Worm (Caenorhabditis elegans) whole organism, L2 larva: ENCODE results near the gene R07E5.19.

Experiments used
- C34F6.9 ChIP-seq: fragments of 150-350 bp; optimal IDR thresholded peaks from 2 replicates; lab custom pipeline; 2014; ENCODE audit warnings: missing biosample characterization, missing genetic modification characterization
- F13H6.1 ChIP-seq: sonication (generic microtip); optimal IDR thresholded peaks from 2 replicates; lab custom pipeline; 2016; ENCODE audit warnings: missing genetic modification characterization, missing compliant biosample characterization
- R02D3.7 ChIP-seq: fragments of 150-350 bp; optimal IDR thresholded peaks from 2 replicates; lab custom pipeline; 2014; ENCODE audit warnings: missing biosample characterization, missing genetic modification characterization
- Y55F3AM.14 ChIP-seq: fragments of 200-800 bp; sonication (Bioruptor generic); optimal IDR thresholded peaks from 2 replicates; lab custom pipeline; 2018; ENCODE audit warnings: mild to moderate bottlenecking, missing genetic modification characterization, missing compliant biosample characterization
- ZK546.5 ChIP-seq: sonication (generic microtip); optimal IDR thresholded peaks from 2 replicates; lab custom pipeline; 2017; ENCODE audit warnings: missing biosample characterization, missing genetic modification characterization
- ama-1 ChIP-seq: fragments of 150-350 bp; optimal IDR thresholded peaks from 2 replicates; lab custom pipeline; 2018; ENCODE audit warnings: inconsistent platforms
- blmp-1 ChIP-seq: sonication (generic microtip); optimal IDR thresholded peaks from 2 replicates; lab custom pipeline; 2017; ENCODE audit warnings: missing genetic modification characterization, mild to moderate bottlenecking, missing compliant biosample characterization, antibody characterized with exemption, moderate library complexity; ENCODE audit not compliant: insufficient read depth
- ceh-16 ChIP-seq: fragments of 150-350 bp; optimal IDR thresholded peaks from 2 replicates; lab custom pipeline; 2014; ENCODE audit warnings: missing biosample characterization, missing genetic modification characterization
- crh-2 ChIP-seq: sonication (generic microtip); optimal IDR thresholded peaks from 2 replicates; lab custom pipeline; 2017; ENCODE audit warnings: missing biosample characterization, missing genetic modification characterization
- egl-27 ChIP-seq: sonication (generic microtip); optimal IDR thresholded peaks from 3 replicates; lab custom pipeline; 2017; ENCODE audit warnings: missing biosample characterization, missing genetic modification reagents, missing genetic modification characterization
- elt-3 ChIP-seq: sonication (generic microtip); optimal IDR thresholded peaks from 2 replicates; lab custom pipeline; 2017; ENCODE audit warnings: missing biosample characterization, missing genetic modification characterization
- fos-1 ChIP-seq: fragments of 150-350 bp; optimal IDR thresholded peaks from 2 replicates; lab custom pipeline; 2014; ENCODE audit warnings: missing biosample characterization, missing genetic modification characterization
- gmeb-1 ChIP-seq: fragments of 150-350 bp; optimal IDR thresholded peaks from 2 replicates; lab custom pipeline; 2014; ENCODE audit warnings: missing biosample characterization, missing genetic modification characterization
- lin-11 ChIP-seq: fragments of 150-350 bp; sonication (generic microtip); optimal IDR thresholded peaks from 2 replicates; lab custom pipeline; 2014; ENCODE audit warnings: missing biosample characterization, missing genetic modification characterization, inconsistent platforms, mixed read lengths
- lin-13 ChIP-seq: fragments of 150-350 bp; optimal IDR thresholded peaks from 2 replicates; lab custom pipeline; 2014; ENCODE audit warnings: missing biosample characterization, missing genetic modification reagents, missing genetic modification characterization
- lin-39 ChIP-seq: fragments of 150-350 bp; optimal IDR thresholded peaks from 2 replicates; lab custom pipeline; 2014; ENCODE audit warnings: missing biosample characterization, missing genetic modification reagents, missing genetic modification characterization
- mab-5 ChIP-seq: fragments of 150-350 bp; optimal IDR thresholded peaks from 2 replicates; lab custom pipeline; 2014; ENCODE audit warnings: missing biosample characterization, missing genetic modification characterization
- mbf-1 ChIP-seq: sonication (generic microtip); optimal IDR thresholded peaks from 2 replicates; lab custom pipeline; 2017; ENCODE audit warnings: missing biosample characterization, missing genetic modification characterization
- mdl-1 ChIP-seq, 2 experiments: fragments of 150-350 bp in 1 of 2; sonication (generic microtip) in 1 of 2; optimal IDR thresholded peaks; 2 replicates each; lab custom pipeline; 2017; ENCODE audit warnings: missing biosample characterization in 2 of 2, missing genetic modification characterization in 2 of 2
- nhr-10 ChIP-seq: sonication (generic microtip); optimal IDR thresholded peaks from 2 replicates; lab custom pipeline; 2017; ENCODE audit warnings: missing biosample characterization, missing genetic modification characterization
- nhr-11 ChIP-seq: fragments of 150-350 bp; optimal IDR thresholded peaks from 2 replicates; lab custom pipeline; 2014; ENCODE audit warnings: missing biosample characterization, missing genetic modification characterization
- nhr-12 ChIP-seq: fragments of 150-350 bp; optimal IDR thresholded peaks from 2 replicates; lab custom pipeline; 2014; ENCODE audit warnings: missing biosample characterization, missing genetic modification characterization
- nhr-129 ChIP-seq: fragments of 150-350 bp; optimal IDR thresholded peaks from 2 replicates; lab custom pipeline; 2014; ENCODE audit warnings: missing biosample characterization, missing genetic modification characterization
- nhr-21 ChIP-seq: fragments of 150-350 bp; optimal IDR thresholded peaks from 2 replicates; lab custom pipeline; 2014; ENCODE audit warnings: missing biosample characterization, missing genetic modification characterization
- nhr-23 ChIP-seq: fragments of 150-350 bp; optimal IDR thresholded peaks from 2 replicates; lab custom pipeline; 2014; ENCODE audit warnings: missing biosample characterization, missing genetic modification reagents, missing genetic modification characterization
- nhr-237 ChIP-seq: fragments of 150-350 bp; optimal IDR thresholded peaks from 2 replicates; lab custom pipeline; 2014; ENCODE audit warnings: missing biosample characterization, missing genetic modification characterization
- nhr-25 ChIP-seq: fragments of 150-350 bp; sonication (generic microtip); optimal IDR thresholded peaks from 3 replicates; lab custom pipeline; 2014; ENCODE audit warnings: missing biosample characterization, missing genetic modification characterization
- nhr-77 ChIP-seq: fragments of 150-350 bp; optimal IDR thresholded peaks from 2 replicates; lab custom pipeline; 2014; ENCODE audit warnings: missing biosample characterization, missing genetic modification characterization
- peb-1 ChIP-seq: fragments of 150-350 bp; optimal IDR thresholded peaks from 2 replicates; lab custom pipeline; 2014; ENCODE audit warnings: missing biosample characterization, missing genetic modification characterization
- snpc-4 ChIP-seq: fragments of 150-350 bp; optimal IDR thresholded peaks from 2 replicates; lab custom pipeline; 2014; ENCODE audit warnings: missing biosample characterization, missing genetic modification characterization
- unc-55 ChIP-seq: fragments of 150-350 bp; sonication (generic microtip); optimal IDR thresholded peaks from 3 replicates; lab custom pipeline; 2014; ENCODE audit warnings: missing biosample characterization, missing genetic modification reagents, missing genetic modification characterization
- unc-62 ChIP-seq: fragments of 150-350 bp; optimal IDR thresholded peaks from 2 replicates; lab custom pipeline; 2014; ENCODE audit warnings: missing biosample characterization, missing genetic modification reagents, missing genetic modification characterization
- zag-1 ChIP-seq: fragments of 150-350 bp; optimal IDR thresholded peaks from 2 replicates; lab custom pipeline; 2014; ENCODE audit warnings: missing biosample characterization, missing genetic modification characterization
- ztf-11 ChIP-seq: sonication (generic microtip); optimal IDR thresholded peaks from 2 replicates; lab custom pipeline; 2017; ENCODE audit warnings: missing biosample characterization, missing genetic modification characterization
- ztf-4 ChIP-seq: fragments of 150-350 bp; optimal IDR thresholded peaks from 2 replicates; lab custom pipeline; 2014; ENCODE audit warnings: missing biosample characterization, missing genetic modification characterization

The R07E5.19 gene

ce11 chrIII:4391938-4392337, 25.9 kb downstream of the R07E5.19 start:
- TF ChIP-seq ceh-16: peak; percentile 12
- no peak for TF ChIP-seq lin-11

ce11 chrIII:4391319-4391718, 26.5 kb downstream of the R07E5.19 start:
- TF ChIP-seq blmp-1 (tag; lab: Kevin White, UChicago): peak; percentile 66
- TF ChIP-seq Y55F3AM.14: no peak

- TF ChIP-seq Y55F3AM.14 (no peak), unc-62 (GFP tag; lab: Kevin White, UChicago) (no peak), C34F6.9 (tag; lab: Kevin White, UChicago) (no peak), elt-3 (no peak), lin-11 (no peak), nhr-12 (no peak), mbf-1 (tag; lab: Kevin White, UChicago) (no peak), ama-1 (no peak), nhr-237 (no peak), peb-1 (tag; lab: Kevin White, UChicago) (no peak), nhr-129 (tag; lab: Kevin White, UChicago) (no peak), unc-55 (no peak), gmeb-1 (no peak), F13H6.1 (tag; lab: Kevin White, UChicago) (no peak), nhr-11 (tag; lab: Kevin White, UChicago) (no peak), ztf-11 (no peak), nhr-23 (tag; lab: Kevin White, UChicago) (no peak), egl-27 (tag; lab: Kevin White, UChicago) (no peak)
These were observed 27.4 kb downstream of the R07E5.19 start for ce11 chrIII:4390421-4390820.

- TF ChIP-seq fos-1 (tag; lab: Kevin White, UChicago): no peak
- no peak for TF ChIP-seq elt-3
- no peak for TF ChIP-seq F13H6.1 (tag; lab: Kevin White, UChicago)
- no peak for TF ChIP-seq R02D3.7 (tag; lab: Kevin White, UChicago)
- no peak for TF ChIP-seq crh-2 (tag; lab: Kevin White, UChicago)
- TF ChIP-seq zag-1 (tag; lab: Kevin White, UChicago): no peak
- no peak for TF ChIP-seq snpc-4
- no peak for TF ChIP-seq mab-5 (tag; lab: Kevin White, UChicago)
- TF ChIP-seq lin-39 (tag; lab: Kevin White, UChicago): no peak
- no peak for TF ChIP-seq ztf-4
- no peak for TF ChIP-seq nhr-21 (tag; lab: Kevin White, UChicago)
- TF ChIP-seq ceh-16: no peak
- no peak for TF ChIP-seq nhr-77
- no peak for TF ChIP-seq lin-13 (GFP tag; lab: Kevin White, UChicago)
- no peak for TF ChIP-seq ama-1
- no peak for TF ChIP-seq nhr-129 (tag; lab: Kevin White, UChicago)
- no peak for TF ChIP-seq C34F6.9 (tag; lab: Kevin White, UChicago)
- no peak for TF ChIP-seq mdl-1 (tag; optimal IDR thresholded peaks at IDR 0.05; lab: Kevin White, UChicago)
- TF ChIP-seq nhr-10: no peak
- TF ChIP-seq nhr-12: no peak
- TF ChIP-seq, all 48 proteins: peak for 0
These were observed 33.4 kb downstream of the R07E5.19 start, which contains the start of gene pals-28 for ce11 chrIII:4384487-4384886. Gene pals-28 (plus strand): TSS chrIII:4384787.

ce11 chrIII:4382118-4382517, 35.7 kb downstream of the R07E5.19 start:
- no peak for TF ChIP-seq mdl-1 (tag; optimal IDR thresholded peaks at IDR 0.05; lab: Kevin White, UChicago)
- no peak for TF ChIP-seq peb-1 (tag; lab: Kevin White, UChicago)
- TF ChIP-seq nhr-25 (tag; lab: Kevin White, UChicago): no peak
- no peak for TF ChIP-seq nhr-129 (tag; lab: Kevin White, UChicago)
- no peak for TF ChIP-seq ZK546.5 (tag; lab: Kevin White, UChicago)
- TF ChIP-seq nhr-21 (tag; lab: Kevin White, UChicago): no peak
- no peak for TF ChIP-seq blmp-1 (tag; lab: Kevin White, UChicago)

ce11 chrIII:4381343-4381742, 36.5 kb downstream of the R07E5.19 start, which contains the start of gene pals-27:
Gene pals-27 (plus strand): TSS chrIII:4381643.
- TF ChIP-seq F13H6.1 (tag; lab: Kevin White, UChicago) (no peak), unc-55 (no peak), peb-1 (tag; lab: Kevin White, UChicago) (no peak)
